Worm (Caenorhabditis elegans): ENCODE data around the gene Y47D3A.21.

Y47D3A.21 gene

DNA sequence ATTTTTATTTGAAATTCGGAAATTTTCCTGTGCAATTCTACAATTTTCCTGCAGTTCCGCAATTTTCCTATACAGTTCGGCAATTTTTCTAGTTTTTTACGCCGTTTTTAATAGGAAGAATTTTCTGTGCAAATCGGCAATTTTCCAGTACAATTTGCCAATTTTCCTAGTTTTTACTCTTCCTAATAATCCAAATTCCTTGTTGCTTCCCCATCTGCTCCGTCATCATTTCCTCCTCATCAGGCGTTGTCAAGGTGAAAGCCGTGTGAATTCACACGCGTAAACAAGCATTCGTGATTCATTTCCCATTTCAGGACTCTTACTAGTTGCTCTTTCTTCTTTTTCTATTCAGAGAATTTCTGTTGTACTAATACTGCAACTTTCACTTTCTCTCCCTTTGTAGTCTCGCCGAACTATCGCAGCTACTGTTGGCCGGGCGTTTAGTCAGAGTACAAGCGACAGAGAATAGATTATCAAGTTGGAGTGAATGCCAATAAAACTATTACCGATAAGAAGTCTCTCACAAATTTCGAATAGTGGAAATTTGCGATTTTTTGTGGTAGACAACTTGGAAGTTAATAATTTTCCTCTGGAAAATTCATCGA is 37.0 kb downstream of the Y47D3A.21 start:
- no peak for TF ChIP-seq flh-1 (GFP tag; optimal IDR thresholded peaks at IDR 0.05)
- no peak for TF ChIP-seq drap-1 (GFP tag; optimal IDR thresholded peaks at IDR 0.05)
- no peak for TF ChIP-seq nhr-237 (tag; optimal IDR thresholded peaks at IDR 0.05)
- no peak for TF ChIP-seq ceh-83 (GFP tag; optimal IDR thresholded peaks at IDR 0.05)
- TF ChIP-seq mls-2 (tag; optimal IDR thresholded peaks at IDR 0.05): no peak
- TF ChIP-seq bed-3 (GFP tag; optimal IDR thresholded peaks at IDR 0.05): no peak
- TF ChIP-seq zip-8 (tag; optimal IDR thresholded peaks at IDR 0.05): no peak
- no peak for TF ChIP-seq mep-1 (tag; optimal IDR thresholded peaks at IDR 0.05)
- no peak for TF ChIP-seq ces-1 (GFP tag; optimal IDR thresholded peaks at IDR 0.05)
- no peak for TF ChIP-seq pha-4 (tag; optimal IDR thresholded peaks at IDR 0.05)
- TF ChIP-seq sptf-1 (tag; optimal IDR thresholded peaks at IDR 0.05): no peak
- no peak for TF ChIP-seq nhr-76 (tag; optimal IDR thresholded peaks at IDR 0.05)
- TF ChIP-seq hlh-1 (tag; optimal IDR thresholded peaks at IDR 0.05): no peak
- TF ChIP-seq elt-1 (tag; optimal IDR thresholded peaks at IDR 0.05; ENCODE audit: borderline replicate concordance, insufficient read depth): no peak
- TF ChIP-seq mab-5 (tag; optimal IDR thresholded peaks at IDR 0.05): no peak
- no peak for TF ChIP-seq ztf-11 (tag; optimal IDR thresholded peaks at IDR 0.05)

DNA sequence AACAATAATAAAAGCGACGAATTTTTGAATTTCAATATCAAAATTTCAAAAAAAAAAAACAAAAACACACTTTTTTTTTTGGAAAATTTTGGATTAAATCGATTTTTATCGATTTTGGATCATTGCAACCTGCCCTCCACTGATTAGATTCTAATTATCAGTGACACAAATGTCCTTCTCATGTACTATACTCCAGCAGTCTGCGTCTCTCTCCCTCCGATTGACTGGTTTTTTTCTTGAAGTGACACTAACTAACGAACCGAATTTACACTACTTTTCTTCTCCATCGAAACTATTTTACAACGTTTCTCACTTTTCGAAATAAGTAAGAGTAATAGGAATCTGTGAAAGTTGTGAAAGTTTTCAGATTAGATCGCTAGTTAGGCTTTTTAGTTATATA is 37.9 kb downstream of the Y47D3A.21 start:
- TF ChIP-seq ces-1 (GFP tag; optimal IDR thresholded peaks at IDR 0.05) (no peak), nhr-2 (tag; optimal IDR thresholded peaks at IDR 0.05) (no peak), tbx-8 (GFP tag; optimal IDR thresholded peaks at IDR 0.05) (no peak), drap-1 (GFP tag; optimal IDR thresholded peaks at IDR 0.05) (no peak), flh-1 (GFP tag; optimal IDR thresholded peaks at IDR 0.05) (no peak), sptf-1 (tag; optimal IDR thresholded peaks at IDR 0.05) (no peak), unc-62 (GFP tag; optimal IDR thresholded peaks at IDR 0.05) (no peak), ham-2 (GFP tag; optimal IDR thresholded peaks at IDR 0.05) (no peak), mls-2 (tag; optimal IDR thresholded peaks at IDR 0.05) (no peak), unc-39 (tag; optimal IDR thresholded peaks at IDR 0.05) (no peak), nhr-237 (tag; optimal IDR thresholded peaks at IDR 0.05) (no peak), bed-3 (GFP tag; optimal IDR thresholded peaks at IDR 0.05) (no peak)

DNA sequence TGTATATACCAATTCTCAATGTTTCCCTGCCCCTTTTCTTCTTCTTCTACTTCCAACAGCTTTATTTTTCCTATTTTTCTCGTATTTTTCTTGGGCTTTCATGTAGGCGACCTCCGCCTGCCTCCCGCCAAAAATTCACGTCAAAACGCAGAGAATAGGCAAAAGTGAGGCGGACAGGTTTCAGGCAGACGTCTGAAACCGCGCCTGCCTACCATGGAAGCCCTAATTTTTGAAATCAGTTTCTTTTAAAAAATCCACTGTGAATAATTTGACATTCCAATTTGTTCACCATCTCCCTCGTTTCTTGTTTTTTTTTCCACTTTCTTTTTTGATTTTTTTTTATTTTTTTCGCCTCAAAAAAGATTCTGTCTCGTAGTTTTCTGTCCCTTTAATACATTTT is 39.9 kb downstream of the Y47D3A.21 start:
- TF ChIP-seq flh-1 (GFP tag; optimal IDR thresholded peaks at IDR 0.05) (no peak), unc-39 (tag; optimal IDR thresholded peaks at IDR 0.05) (no peak), blmp-1 (tag; optimal IDR thresholded peaks at IDR 0.05) (no peak), nhr-2 (tag; optimal IDR thresholded peaks at IDR 0.05) (no peak), elt-3 (tag; optimal IDR thresholded peaks at IDR 0.05) (no peak), nhr-76 (tag; optimal IDR thresholded peaks at IDR 0.05) (no peak), cnd-1 (tag; optimal IDR thresholded peaks at IDR 0.05) (no peak), hlh-1 (tag; optimal IDR thresholded peaks at IDR 0.05) (no peak), ceh-83 (GFP tag; optimal IDR thresholded peaks at IDR 0.05) (no peak), ces-1 (GFP tag; optimal IDR thresholded peaks at IDR 0.05) (no peak), ham-2 (GFP tag; optimal IDR thresholded peaks at IDR 0.05) (no peak)

DNA sequence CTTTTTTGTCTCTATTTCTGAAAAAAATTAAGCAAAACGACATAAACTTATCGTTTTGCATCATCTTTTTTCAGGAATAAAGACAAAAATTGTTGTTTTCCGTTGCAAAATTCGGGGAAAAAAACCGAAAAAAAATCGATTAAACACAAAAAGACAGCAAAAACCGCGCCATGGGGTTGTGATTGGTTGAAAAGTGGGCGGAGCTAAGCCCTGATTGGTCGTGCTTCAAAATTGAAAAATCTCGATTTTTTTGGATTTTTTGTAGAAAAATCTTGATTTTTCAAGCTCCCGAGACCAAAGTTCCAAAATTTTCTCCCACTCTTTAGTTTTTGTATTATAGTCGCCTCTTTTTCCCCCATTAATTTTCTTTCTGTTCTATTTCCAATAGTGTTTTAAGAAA is 40.4 kb downstream of the Y47D3A.21 start:
- TF ChIP-seq snpc-4 (tag; optimal IDR thresholded peaks at IDR 0.05): no peak
- no peak for TF ChIP-seq sptf-1 (tag; optimal IDR thresholded peaks at IDR 0.05)
- no peak for TF ChIP-seq bed-3 (GFP tag; optimal IDR thresholded peaks at IDR 0.05)
- TF ChIP-seq lsy-2 (tag; optimal IDR thresholded peaks at IDR 0.05): no peak

DNA sequence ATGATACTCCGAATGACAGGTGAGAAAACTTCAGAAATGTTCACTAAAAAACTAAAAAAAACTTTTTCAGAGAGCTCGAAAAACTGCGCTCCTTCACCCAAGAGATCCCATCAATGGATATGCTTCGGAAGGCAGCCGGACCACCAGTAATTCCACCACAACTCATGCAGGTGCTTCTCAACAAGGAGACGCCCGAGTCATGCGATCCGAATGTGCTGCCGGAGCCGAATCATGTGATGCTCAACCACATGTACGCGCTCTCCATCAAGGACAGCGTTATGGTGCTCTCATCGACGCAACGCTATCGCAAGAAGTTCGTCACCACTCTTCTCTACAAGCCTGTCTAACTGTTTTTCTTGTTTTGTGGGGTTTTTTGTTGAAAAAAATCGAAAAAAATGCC is 41.0 kb downstream of the Y47D3A.21 start:
- TF ChIP-seq elt-1 (tag; optimal IDR thresholded peaks at IDR 0.05; ENCODE audit: borderline replicate concordance, insufficient read depth) (no peak), ceh-39 (tag; optimal IDR thresholded peaks at IDR 0.05) (no peak), nhr-28 (tag; optimal IDR thresholded peaks at IDR 0.05) (no peak), M03D4.4 (tag; optimal IDR thresholded peaks at IDR 0.05) (no peak), mls-2 (tag; optimal IDR thresholded peaks at IDR 0.05) (no peak), unc-62 (GFP tag; optimal IDR thresholded peaks at IDR 0.05) (no peak), sptf-1 (tag; optimal IDR thresholded peaks at IDR 0.05) (no peak), unc-39 (tag; optimal IDR thresholded peaks at IDR 0.05) (no peak), nhr-237 (tag; optimal IDR thresholded peaks at IDR 0.05) (no peak), nhr-12 (tag; optimal IDR thresholded peaks at IDR 0.05) (no peak), cnd-1 (tag; optimal IDR thresholded peaks at IDR 0.05) (no peak), zip-8 (tag; optimal IDR thresholded peaks at IDR 0.05) (no peak), lin-32 (GFP tag; optimal IDR thresholded peaks at IDR 0.05) (no peak), nhr-76 (tag; optimal IDR thresholded peaks at IDR 0.05) (no peak), ces-1 (GFP tag; optimal IDR thresholded peaks at IDR 0.05) (no peak), pha-4 (tag; optimal IDR thresholded peaks at IDR 0.05) (no peak), lsy-2 (tag; optimal IDR thresholded peaks at IDR 0.05) (no peak), sem-2 (GFP tag; optimal IDR thresholded peaks at IDR 0.05) (no peak)
